Fruit fly (Drosophila melanogaster): ENCODE data around the gene CG8043.

CG8043 gene

DNA sequence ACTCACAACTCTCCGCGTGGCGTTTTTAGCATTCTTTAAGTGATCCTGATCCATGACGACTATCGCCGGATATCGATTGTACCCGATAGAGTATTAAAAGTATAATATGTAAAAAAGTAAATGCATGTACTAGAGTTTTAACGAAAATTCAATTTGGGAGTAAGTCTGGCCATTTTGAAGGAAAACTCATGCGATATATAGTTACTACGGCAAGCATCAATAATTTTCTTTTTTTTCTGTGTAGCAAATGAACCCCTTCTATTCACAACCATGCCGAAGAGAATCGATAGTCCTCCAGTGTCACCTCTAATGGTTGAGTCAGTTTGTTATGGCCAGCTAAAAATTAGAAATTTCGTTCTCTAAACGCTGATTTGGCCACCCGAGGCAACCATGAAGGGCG lies 24.0 kb upstream of the CG8043 start, which contains the start of the genes Sys1 and Dhod:
TSS of gene Sys1 (plus strand) at position 91 of the 400 bp plus-strand sequence.
TSS of gene Dhod (minus strand) at position 186 of the 400 bp plus-strand sequence.
- TF ChIP-seq Nf-YA (GFP tag; IDR thresholded peaks at IDR 0.05) (peak; percentile 24; the same call in 1 of the 2 replicates), CG8478 (optimal IDR thresholded peaks at IDR 0.05) (no peak), CG8089 (GFP tag; optimal IDR thresholded peaks at IDR 0.05) (no peak), lab (GFP tag; optimal IDR thresholded peaks at IDR 0.05) (peak; percentile 70), CG12744 (GFP tag; optimal IDR thresholded peaks at IDR 0.05) (peak; percentile 61), PHDP (tag; optimal IDR thresholded peaks at IDR 0.05) (peak; percentile 49), CG5245 (GFP tag; optimal IDR thresholded peaks at IDR 0.05) (peak; percentile 36), inv (GFP tag; IDR thresholded peaks at IDR 0.05; ENCODE audit: partially characterized antibody) (peak; percentile 78), tx (GFP tag; optimal IDR thresholded peaks at IDR 0.05) (peak; percentile 22), CrebB (tag; optimal IDR thresholded peaks at IDR 0.05) (no peak), Usf (GFP tag; optimal IDR thresholded peaks at IDR 0.05) (no peak), CG2712 (tag; optimal IDR thresholded peaks at IDR 0.05) (peak; percentile 74), sens-2 (GFP tag; IDR thresholded peaks at IDR 0.05) (peak; percentile 36; the same call in 1 of the 2 replicates), ase (GFP tag; IDR thresholded peaks at IDR 0.05) (peak; percentile 71), CG14441 (GFP tag; IDR thresholded peaks at IDR 0.05) (peak; percentile 69), CG3407 (GFP tag; optimal IDR thresholded peaks at IDR 0.05) (no peak), Aef1 (GFP tag; IDR thresholded peaks at IDR 0.05) (0 out of 3 replicates have a peak, but pooled peaks have one; percentile 35), HLH54F (GFP tag; optimal IDR thresholded peaks at IDR 0.05) (peak; percentile 74), wdn (GFP tag; IDR thresholded peaks at IDR 0.05) (peak; percentile 43; the same call in 1 of the 2 replicates), CG15269 (tag; optimal IDR thresholded peaks at IDR 0.05) (peak; percentile 64), CG34422 (GFP tag; IDR thresholded peaks at IDR 0.05) (peak; percentile 85; the same call in 2 of the 3 replicates), vfl (GFP tag; optimal IDR thresholded peaks at IDR 0.05) (peak; percentile 63), CG33213 (GFP tag; optimal IDR thresholded peaks at IDR 0.05) (peak; percentile 48), tin (GFP tag; optimal IDR thresholded peaks at IDR 0.05) (peak; percentile 63), CHES-1-like (GFP tag; optimal IDR thresholded peaks at IDR 0.05) (peak; percentile 65), ATbp (GFP tag; optimal IDR thresholded peaks at IDR 0.05) (no peak), CG4820 (GFP tag; optimal IDR thresholded peaks at IDR 0.05) (no peak), Dref (GFP tag; IDR thresholded peaks at IDR 0.05) (peak; percentile 68), caup (GFP tag; optimal IDR thresholded peaks at IDR 0.05; ENCODE audit: severe bottlenecking) (peak; percentile 54), CG6175 (GFP tag; IDR thresholded peaks at IDR 0.05) (no peak), pros (GFP tag; optimal IDR thresholded peaks at IDR 0.05) (no peak), CG34224 (GFP tag; IDR thresholded peaks at IDR 0.05; ENCODE audit: partially characterized antibody) (peak; percentile 94), CG4617 (GFP tag; optimal IDR thresholded peaks at IDR 0.05; ENCODE audit: borderline replicate concordance) (peak; percentile 86), CG3065 (GFP tag; optimal IDR thresholded peaks at IDR 0.05) (no peak), CG14965 (GFP tag; optimal IDR thresholded peaks at IDR 0.05; ENCODE audit: borderline replicate concordance) (no peak), Spps (tag; optimal IDR thresholded peaks at IDR 0.05) (peak; percentile 15), cad (GFP tag; optimal IDR thresholded peaks at IDR 0.05) (no peak), Hr3 (GFP tag; optimal IDR thresholded peaks at IDR 0.05) (peak; percentile 59), HLHmδ (GFP tag; optimal IDR thresholded peaks at IDR 0.05) (no peak), esg (GFP tag; conservative IDR thresholded peaks at IDR 0.05) (peak; percentile 49), CG13624 (GFP tag; optimal IDR thresholded peaks at IDR 0.05) (peak; percentile 74), Dbx (GFP tag; IDR thresholded peaks at IDR 0.05) (peak; percentile 77), lbe (GFP tag; optimal IDR thresholded peaks at IDR 0.05) (peak; percentile 72), CG14050 (GFP tag; IDR thresholded peaks at IDR 0.05) (no peak), Mrtf (GFP tag; IDR thresholded peaks at IDR 0.05) (no peak), CG4360 (GFP tag; IDR thresholded peaks at IDR 0.05) (no peak), slbo (GFP tag; IDR thresholded peaks at IDR 0.05) (peak; percentile 90), CG1602 (GFP tag; optimal IDR thresholded peaks at IDR 0.05) (peak; percentile 44), CG14860 (GFP tag; IDR thresholded peaks at IDR 0.05; ENCODE audit: partially characterized antibody) (peak; percentile 72), CG14710 (tag; optimal IDR thresholded peaks at IDR 0.05) (peak; percentile 73), onecut (GFP tag; IDR thresholded peaks at IDR 0.05) (peak; percentile 44), mirr (GFP tag; optimal IDR thresholded peaks at IDR 0.05) (no peak)
